Fruit fly (Drosophila melanogaster): Measurements from ENCODE around the gene Ubi-p5E.

Ubi-p5E gene

dm6 chrX:6294243-6294642, 14.8 kb upstream of the Ubi-p5E start, which contains the start of gene CG15892:
TSS of gene CG15892 (minus strand) at chrX:6294343.
- no peak for TF ChIP-seq Dll (optimal IDR thresholded peaks at IDR 0.05)
- TF ChIP-seq CG8478 (optimal IDR thresholded peaks at IDR 0.05) = no peak

- no peak for TF ChIP-seq CG8478 (optimal IDR thresholded peaks at IDR 0.05)
- no peak for TF ChIP-seq Dll (optimal IDR thresholded peaks at IDR 0.05)
- TF ChIP-seq pan (optimal IDR thresholded peaks at IDR 0.05) = no peak
- no peak for TF ChIP-seq EcR (GFP tag; optimal IDR thresholded peaks at IDR 0.05)
- TF ChIP-seq usp (GFP tag; optimal IDR thresholded peaks at IDR 0.05) = no peak
- TF ChIP-seq psq (optimal IDR thresholded peaks at IDR 0.05) = no peak
These were observed 11.7 kb upstream of the Ubi-p5E start, which contains the start of the genes Rpt4 and mldr for dm6 chrX:6291083-6291699. TSS of gene Rpt4 (minus strand) at chrX:6291245. TSS of gene mldr (plus strand) at chrX:6291303.

dm6 chrX:6287842-6288241, 8.4 kb upstream of the Ubi-p5E start, which contains the start of the genes Top3beta and wuho:
TSS of gene Top3beta (minus strand) at chrX:6287990.
TSS of gene wuho (plus strand) at chrX:6288100.
- no peak for TF ChIP-seq EcR (GFP tag; optimal IDR thresholded peaks at IDR 0.05)

- no peak for TF ChIP-seq psq (optimal IDR thresholded peaks at IDR 0.05)
- TF ChIP-seq EcR (GFP tag; optimal IDR thresholded peaks at IDR 0.05) = no peak
- TF ChIP-seq pan (optimal IDR thresholded peaks at IDR 0.05) = no peak
- TF ChIP-seq CG8478 (optimal IDR thresholded peaks at IDR 0.05) = no peak
- TF ChIP-seq Dll (optimal IDR thresholded peaks at IDR 0.05) = no peak
- TF ChIP-seq usp (GFP tag; optimal IDR thresholded peaks at IDR 0.05) = no peak
These were observed 4.0 kb upstream of the Ubi-p5E start, which contains the start of gene CG11700 for dm6 chrX:6283470-6283869. TSS of gene CG11700 (minus strand) at chrX:6283575.

- no peak for TF ChIP-seq pan (optimal IDR thresholded peaks at IDR 0.05)
- TF ChIP-seq CG8478 (optimal IDR thresholded peaks at IDR 0.05) = peak; percentile 69
- TF ChIP-seq usp (GFP tag; optimal IDR thresholded peaks at IDR 0.05) = no peak
- TF ChIP-seq Dll (optimal IDR thresholded peaks at IDR 0.05) = no peak
- TF ChIP-seq psq (optimal IDR thresholded peaks at IDR 0.05) = no peak
- TF ChIP-seq EcR (GFP tag; optimal IDR thresholded peaks at IDR 0.05) = no peak
These were observed 393 bp downstream of the Ubi-p5E start for dm6 chrX:6278879-6279628.

- TF ChIP-seq pan (optimal IDR thresholded peaks at IDR 0.05) (no peak), usp (GFP tag; optimal IDR thresholded peaks at IDR 0.05) (no peak), Dll (optimal IDR thresholded peaks at IDR 0.05) (no peak), EcR (GFP tag; optimal IDR thresholded peaks at IDR 0.05) (no peak), CG8478 (optimal IDR thresholded peaks at IDR 0.05) (no peak), psq (optimal IDR thresholded peaks at IDR 0.05) (no peak)
These were observed 2.9 kb downstream of the Ubi-p5E start, which contains the start of gene CG3566 for dm6 chrX:6276590-6276989. TSS of gene CG3566 (minus strand) at chrX:6276724.

- TF ChIP-seq Dll (optimal IDR thresholded peaks at IDR 0.05) = no peak
- no peak for TF ChIP-seq EcR (GFP tag; optimal IDR thresholded peaks at IDR 0.05)
- no peak for TF ChIP-seq usp (GFP tag; optimal IDR thresholded peaks at IDR 0.05)
- TF ChIP-seq psq (optimal IDR thresholded peaks at IDR 0.05) = no peak
- TF ChIP-seq pan (optimal IDR thresholded peaks at IDR 0.05) = no peak
- no peak for TF ChIP-seq CG8478 (optimal IDR thresholded peaks at IDR 0.05)
These were observed 11.5 kb downstream of the Ubi-p5E start, which contains the start of gene Spt6 for dm6 chrX:6267745-6268582. TSS of gene Spt6 (plus strand) at chrX:6267797.

- TF ChIP-seq usp (GFP tag; optimal IDR thresholded peaks at IDR 0.05) (no peak), psq (optimal IDR thresholded peaks at IDR 0.05) (no peak), CG8478 (optimal IDR thresholded peaks at IDR 0.05) (no peak), Dll (optimal IDR thresholded peaks at IDR 0.05) (no peak), EcR (GFP tag; optimal IDR thresholded peaks at IDR 0.05) (no peak), pan (optimal IDR thresholded peaks at IDR 0.05) (no peak)
These were observed 12.2 kb downstream of the Ubi-p5E start, which contains the start of gene schlank for dm6 chrX:6267187-6267711. TSS of gene schlank (minus strand) at chrX:6267228.

dm6 chrX:6266092-6266491, 13.4 kb downstream of the Ubi-p5E start:
- TF ChIP-seq usp (GFP tag; optimal IDR thresholded peaks at IDR 0.05) = no peak
- no peak for TF ChIP-seq CG8478 (optimal IDR thresholded peaks at IDR 0.05)
- TF ChIP-seq Dll (optimal IDR thresholded peaks at IDR 0.05) = no peak
- TF ChIP-seq EcR (GFP tag; optimal IDR thresholded peaks at IDR 0.05) = no peak
- TF ChIP-seq psq (optimal IDR thresholded peaks at IDR 0.05) = no peak
- no peak for TF ChIP-seq pan (optimal IDR thresholded peaks at IDR 0.05)

dm6 chrX:6265456-6265877, 14.0 kb downstream of the Ubi-p5E start:
- no peak for TF ChIP-seq psq (optimal IDR thresholded peaks at IDR 0.05)
- TF ChIP-seq CG8478 (optimal IDR thresholded peaks at IDR 0.05) = no peak
- no peak for TF ChIP-seq Dll (optimal IDR thresholded peaks at IDR 0.05)
- TF ChIP-seq EcR (GFP tag; optimal IDR thresholded peaks at IDR 0.05) = no peak
- TF ChIP-seq usp (GFP tag; optimal IDR thresholded peaks at IDR 0.05) = no peak
- no peak for TF ChIP-seq pan (optimal IDR thresholded peaks at IDR 0.05)

- no peak for TF ChIP-seq psq (optimal IDR thresholded peaks at IDR 0.05)
- TF ChIP-seq EcR (GFP tag; optimal IDR thresholded peaks at IDR 0.05) = no peak
- no peak for TF ChIP-seq Dll (optimal IDR thresholded peaks at IDR 0.05)
- TF ChIP-seq CG8478 (optimal IDR thresholded peaks at IDR 0.05) = no peak
- no peak for TF ChIP-seq usp (GFP tag; optimal IDR thresholded peaks at IDR 0.05)
- TF ChIP-seq pan (optimal IDR thresholded peaks at IDR 0.05) = no peak
These were observed 15.0 kb downstream of the Ubi-p5E start for dm6 chrX:6264456-6264855.
